Fruit fly (Drosophila melanogaster) whole organism, embryonic: ENCODE results near the gene CG13949.

Experiments used
- Bdp1 ChIP-seq: fragments of 200-800 bp; sonication (Bioruptor generic); optimal IDR thresholded peaks from 3 replicates; lab custom pipeline; 2016; ENCODE audit warnings: missing biosample characterization, missing genetic modification characterization
- BtbVII ChIP-seq: fragments of 200-800 bp; sonication (Bioruptor generic); optimal IDR thresholded peaks from 3 replicates; lab custom pipeline; 2017; ENCODE audit warnings: missing biosample characterization, mild to moderate bottlenecking, missing genetic modification characterization
- CG11504 ChIP-seq: fragments of 200-800 bp; sonication (Bioruptor generic); optimal IDR thresholded peaks from 3 replicates; lab custom pipeline; 2019; ENCODE audit warnings: missing biosample characterization, mild to moderate bottlenecking, missing genetic modification characterization, moderate library complexity
- CG12155 ChIP-seq: fragments of 200-800 bp; sonication (Bioruptor generic); optimal IDR thresholded peaks from 3 replicates; lab custom pipeline; 2016; ENCODE audit warnings: missing biosample characterization, missing genetic modification characterization
- CG13287 ChIP-seq: fragments of 200-800 bp; sonication (Bioruptor generic); IDR thresholded peaks from 2 replicates; pipeline ENCODE4 v1.3.6; 2022; ENCODE audit warnings: missing biosample characterization, missing genetic modification characterization; ENCODE audit not compliant: partially characterized antibody
- CG14710 ChIP-seq: fragments of 200-800 bp; sonication (Bioruptor generic); optimal IDR thresholded peaks from 3 replicates; lab custom pipeline; 2019; ENCODE audit warnings: missing biosample characterization, mild to moderate bottlenecking, missing genetic modification characterization, moderate library complexity
- CG15514 ChIP-seq: fragments of 200-800 bp; sonication (Bioruptor generic); optimal IDR thresholded peaks from 3 replicates; lab custom pipeline; 2017; ENCODE audit warnings: missing biosample characterization, missing genetic modification characterization, mild to moderate bottlenecking, moderate library complexity, missing genetic modification reagents
- CG17568 ChIP-seq: fragments of 200-800 bp; sonication (Bioruptor generic); optimal IDR thresholded peaks from 2 replicates; lab custom pipeline; 2018; ENCODE audit warnings: missing biosample characterization, mild to moderate bottlenecking, missing genetic modification characterization, moderate library complexity
- CG17829 ChIP-seq: fragments of 200-800 bp; optimal IDR thresholded peaks from 2 replicates; lab custom pipeline; 2019; ENCODE audit warnings: missing biosample characterization, mild to moderate bottlenecking, missing genetic modification characterization, moderate library complexity
- CG1832 ChIP-seq: fragments of 200-800 bp; sonication (Bioruptor generic); optimal IDR thresholded peaks from 2 replicates; lab custom pipeline; 2017; ENCODE audit warnings: missing biosample characterization, mild to moderate bottlenecking, missing genetic modification characterization, inconsistent platforms
- CG18619 ChIP-seq: fragments of 200-800 bp; sonication (Bioruptor generic); optimal IDR thresholded peaks from 3 replicates; lab custom pipeline; 2017; ENCODE audit warnings: missing biosample characterization, mild to moderate bottlenecking, missing genetic modification characterization
- CG30403 ChIP-seq: fragments of 200-800 bp; sonication (Bioruptor generic); optimal IDR thresholded peaks from 3 replicates; lab custom pipeline; 2016; ENCODE audit warnings: missing biosample characterization, missing genetic modification characterization
- CG3065 ChIP-seq: fragments of 200-800 bp; sonication (Bioruptor generic); optimal IDR thresholded peaks from 2 replicates; lab custom pipeline; 2016; ENCODE audit warnings: missing biosample characterization, missing genetic modification characterization
- CG33557 ChIP-seq: fragments of 200-800 bp; sonication (Bioruptor generic); optimal IDR thresholded peaks from 2 replicates; lab custom pipeline; 2019; ENCODE audit warnings: missing biosample characterization, mild to moderate bottlenecking, missing genetic modification characterization, moderate library complexity
- CG4282 ChIP-seq: fragments of 200-800 bp; sonication (Bioruptor generic); optimal IDR thresholded peaks from 2 replicates; lab custom pipeline; 2016; ENCODE audit warnings: missing biosample characterization, missing genetic modification characterization
- CG4360 ChIP-seq: fragments of 200-800 bp; sonication (Bioruptor generic); IDR thresholded peaks from 2 replicates; pipeline ENCODE4 v1.3.6; 2022; ENCODE audit warnings: missing biosample characterization, missing genetic modification characterization
- CG43689 ChIP-seq: fragments of 200-800 bp; sonication (Bioruptor generic); IDR thresholded peaks from 2 replicates; pipeline ENCODE4 v1.3.6; 2022; ENCODE audit warnings: missing biosample characterization, missing genetic modification characterization
- CG4424 ChIP-seq: fragments of 200-800 bp; sonication (Bioruptor generic); optimal IDR thresholded peaks from 3 replicates; lab custom pipeline; 2016; ENCODE audit warnings: missing biosample characterization, missing genetic modification characterization
- CG5953 ChIP-seq: fragments of 200-800 bp; sonication (Bioruptor generic); IDR thresholded peaks from 2 replicates; pipeline ENCODE4 v1.3.6; 2022; ENCODE audit warnings: missing biosample characterization, missing genetic modification characterization
- CG6272 ChIP-seq: fragments of 200-800 bp; sonication (Bioruptor generic); IDR thresholded peaks from 2 replicates; pipeline ENCODE4 v1.3.6; 2022; ENCODE audit warnings: missing biosample characterization, missing genetic modification characterization
- CG8281 ChIP-seq: fragments of 200-800 bp; sonication (Bioruptor generic); optimal IDR thresholded peaks from 2 replicates; lab custom pipeline; 2018; ENCODE audit warnings: missing biosample characterization, mild to moderate bottlenecking, missing genetic modification characterization, moderate library complexity
- CG8944 ChIP-seq: fragments of 200-800 bp; sonication (Bioruptor generic); optimal IDR thresholded peaks from 3 replicates; lab custom pipeline; 2016; ENCODE audit warnings: missing biosample characterization, missing genetic modification characterization
- CG9727 ChIP-seq: fragments of 200-800 bp; sonication (Bioruptor generic); optimal IDR thresholded peaks from 3 replicates; lab custom pipeline; 2017; ENCODE audit warnings: missing biosample characterization, mild to moderate bottlenecking, missing genetic modification characterization
- CkIIα-i1 ChIP-seq: fragments of 200-800 bp; sonication (Bioruptor generic); IDR thresholded peaks from 2 replicates; pipeline ENCODE4 v1.3.6; 2022; ENCODE audit warnings: missing biosample characterization, missing genetic modification characterization
- MTF-1 ChIP-seq: fragments of 200-800 bp; sonication (Bioruptor generic); optimal IDR thresholded peaks from 2 replicates; lab custom pipeline; 2018; ENCODE audit warnings: missing biosample characterization, mild to moderate bottlenecking, missing genetic modification characterization, borderline replicate concordance
- Mes4 ChIP-seq: fragments of 200-800 bp; sonication (Bioruptor generic); optimal IDR thresholded peaks from 2 replicates; lab custom pipeline; 2016; ENCODE audit warnings: missing biosample characterization, missing genetic modification characterization
- Sin3A ChIP-seq: fragments of >200 bp; optimal IDR thresholded peaks from 2 replicates; lab custom pipeline; 2018
- Six4 ChIP-seq: fragments of 200-800 bp; sonication (Bioruptor generic); optimal IDR thresholded peaks from 2 replicates; lab custom pipeline; 2016; ENCODE audit warnings: missing biosample characterization, missing genetic modification characterization
- Sry-β ChIP-seq: fragments of 200-800 bp; sonication (Bioruptor generic); optimal IDR thresholded peaks from 2 replicates; lab custom pipeline; 2018; ENCODE audit warnings: missing biosample characterization, mild to moderate bottlenecking, missing genetic modification characterization, moderate library complexity
- Taf1 ChIP-seq: fragments of 200-800 bp; sonication (Bioruptor generic); IDR thresholded peaks from 2 replicates; pipeline ENCODE4 v1.3.6; 2022; ENCODE audit warnings: missing biosample characterization, missing genetic modification characterization
- Usf ChIP-seq: fragments of 200-800 bp; sonication (Bioruptor generic); optimal IDR thresholded peaks from 2 replicates; lab custom pipeline; 2017; ENCODE audit warnings: missing genotype, missing biosample characterization, missing genetic modification characterization
- ac ChIP-seq: fragments of 200-800 bp; sonication (Bioruptor generic); optimal IDR thresholded peaks from 3 replicates; lab custom pipeline; 2017; ENCODE audit warnings: missing biosample characterization, mild to moderate bottlenecking, missing genetic modification characterization
- br ChIP-seq: fragments of >200 bp; optimal IDR thresholded peaks from 2 replicates; lab custom pipeline; 2017
- cg ChIP-seq: fragments of 200-800 bp; sonication (Bioruptor generic); optimal IDR thresholded peaks from 3 replicates; lab custom pipeline; 2019; ENCODE audit warnings: missing biosample characterization, mild to moderate bottlenecking, missing genetic modification characterization, moderate library complexity
- danr ChIP-seq: fragments of 200-800 bp; sonication (Bioruptor generic); IDR thresholded peaks from 2 replicates; pipeline ENCODE4 v1.3.6; 2022; ENCODE audit warnings: missing biosample characterization, missing genetic modification characterization
- ewg ChIP-seq: fragments of 200-800 bp; sonication (Bioruptor generic); optimal IDR thresholded peaks from 3 replicates; lab custom pipeline; 2017; ENCODE audit warnings: mild to moderate bottlenecking, missing biosample characterization, missing genetic modification reagents, missing genetic modification characterization
- gro ChIP-seq: fragments of 200-800 bp; sonication (Bioruptor generic); optimal IDR thresholded peaks from 2 replicates; lab custom pipeline; 2016; ENCODE audit warnings: missing biosample characterization, missing genetic modification characterization
- hkb ChIP-seq, 2 experiments: fragments of 200-800 bp in 1 of 2; fragments of >200 bp in 1 of 2; sonication (Bioruptor generic) in 1 of 2; IDR thresholded peaks in 1 of 2; optimal IDR thresholded peaks in 1 of 2; 2 replicates each; pipeline versions ENCODE4 v1.3.6 to Lab custom; 2017 to 2022; ENCODE audit warnings: missing biosample characterization in 1 of 2, missing genetic modification characterization in 1 of 2
- jigr1 ChIP-seq: fragments of 200-800 bp; sonication (Bioruptor generic); IDR thresholded peaks from 3 replicates; pipeline ENCODE4 v1.3.6; 2022; ENCODE audit warnings: missing biosample characterization, missing genetic modification characterization
- mirr ChIP-seq: fragments of 200-800 bp; sonication (Bioruptor generic); optimal IDR thresholded peaks from 3 replicates; lab custom pipeline; 2018; ENCODE audit warnings: missing biosample characterization, mild to moderate bottlenecking, missing genetic modification characterization
- nau ChIP-seq: fragments of 200-800 bp; sonication (Bioruptor generic); optimal IDR thresholded peaks from 3 replicates; lab custom pipeline; 2017; ENCODE audit warnings: missing biosample characterization, mild to moderate bottlenecking, missing genetic modification characterization, missing genetic modification reagents
- peb ChIP-seq: fragments of 200-800 bp; sonication (Bioruptor generic); IDR thresholded peaks from 2 replicates; pipeline ENCODE4 v1.3.6; 2022; ENCODE audit warnings: missing biosample characterization, missing genetic modification characterization
- psq ChIP-seq: fragments of 200-800 bp; sonication (Bioruptor generic); optimal IDR thresholded peaks from 2 replicates; lab custom pipeline; 2017; ENCODE audit warnings: missing biosample characterization, missing genetic modification characterization
- pzg ChIP-seq: fragments of 200-800 bp; sonication (Bioruptor generic); optimal IDR thresholded peaks from 3 replicates; lab custom pipeline; 2018; ENCODE audit warnings: missing biosample characterization, mild to moderate bottlenecking, missing genetic modification characterization, moderate library complexity
- slou ChIP-seq: fragments of 200-800 bp; sonication (Bioruptor generic); optimal IDR thresholded peaks from 3 replicates; lab custom pipeline; 2016; ENCODE audit warnings: missing biosample characterization, missing genetic modification characterization
- tgo ChIP-seq: fragments of 200-800 bp; sonication (Bioruptor generic); IDR thresholded peaks from 3 replicates; pipeline ENCODE4 v1.3.6; 2022; ENCODE audit warnings: missing biosample characterization, missing genetic modification characterization
- unc-4 ChIP-seq: fragments of 200-800 bp; sonication (Bioruptor generic); IDR thresholded peaks from 2 replicates; pipeline ENCODE4 v1.3.6; 2022; ENCODE audit warnings: missing biosample characterization, missing genetic modification characterization; ENCODE audit not compliant: partially characterized antibody
- usp ChIP-seq: fragments of >200 bp; optimal IDR thresholded peaks from 2 replicates; lab custom pipeline; 2017; ENCODE audit warnings: missing biosample characterization, missing genetic modification characterization
- vvl ChIP-seq: fragments of 200-800 bp; sonication (Bioruptor generic); IDR thresholded peaks from 2 replicates; pipeline ENCODE4 v1.3.6; 2022; ENCODE audit warnings: missing biosample characterization, missing genetic modification characterization
- wdn ChIP-seq: fragments of 200-800 bp; sonication (Bioruptor generic); IDR thresholded peaks from 2 replicates; pipeline ENCODE4 v1.3.6; 2022; ENCODE audit warnings: missing biosample characterization, missing genetic modification characterization
- zfh2 ChIP-seq: fragments of 200-800 bp; sonication (Bioruptor generic); optimal IDR thresholded peaks from 2 replicates; lab custom pipeline; 2016; ENCODE audit warnings: missing biosample characterization, missing genetic modification characterization

The CG13949 gene

DNA sequence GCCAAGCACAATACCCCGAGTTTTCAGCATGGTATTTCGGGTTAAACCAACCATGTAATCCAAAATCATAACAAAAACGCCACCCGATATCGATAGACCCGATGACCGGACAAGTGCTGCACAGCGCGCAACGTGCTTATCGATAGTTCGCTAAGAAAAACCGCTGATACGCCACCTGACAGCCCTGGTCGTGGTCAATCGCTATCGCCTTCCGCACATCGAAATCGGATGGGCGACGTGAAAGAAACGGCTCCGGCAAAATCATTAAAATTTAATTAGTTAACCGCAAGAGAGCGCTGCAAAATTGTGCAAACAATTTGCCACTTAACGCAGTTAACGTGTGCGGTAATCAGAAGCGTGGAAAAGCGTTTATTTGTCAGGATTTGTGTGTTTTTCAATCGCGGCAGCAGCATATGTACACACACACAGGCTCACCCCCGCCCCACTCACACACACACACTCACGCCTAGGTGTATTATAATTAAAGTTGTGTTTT, 29.3 kb upstream of the CG13949 start, which contains the start of the genes CG3862 and dock (continued):
- TF ChIP-seq nau (GFP tag; lab: Kevin White, UChicago) (no peak), CG4282 (GFP tag; lab: Kevin White, UChicago) (peak; percentile 34), CG3065 (peak; percentile 31), tgo (GFP tag; lab: Robert Waterston, UW) (no peak), usp (GFP tag; lab: Kevin White, UChicago) (no peak), pzg (peak; percentile 98), CG5953 (GFP tag; lab: Robert Waterston, UW) (no peak), Taf1 (no peak), Sry-β (peak; percentile 85), gro (GFP tag; lab: Kevin White, UChicago) (peak; percentile 77), CG17568 (GFP tag; lab: Kevin White, UChicago) (no peak), CG11504 (tag; lab: Kevin White, UChicago) (peak; percentile 40), CG43689 (GFP tag; lab: Robert Waterston, UW) (no peak), psq (GFP tag; lab: Kevin White, UChicago) (peak; percentile 25), CG8281 (tag; lab: Kevin White, UChicago) (no peak), vvl (GFP tag; lab: Robert Waterston, UW) (peak; percentile 40; the same call in 1 of the 2 replicates), CG9727 (GFP tag; lab: Kevin White, UChicago) (peak; percentile 51), jigr1 (GFP tag; lab: Robert Waterston, UW) (no peak), Mes4 (GFP tag; lab: Kevin White, UChicago) (peak; percentile 8), CG18619 (GFP tag; lab: Kevin White, UChicago) (peak; percentile 42), Sin3A (lab: Kevin White, UChicago) (peak; percentile 77), CkIIα-i1 (GFP tag; lab: Robert Waterston, UW) (no peak), danr (GFP tag; lab: Robert Waterston, UW) (no peak), zfh2 (GFP tag; lab: Kevin White, UChicago) (peak; percentile 77), CG1832 (GFP tag; lab: Kevin White, UChicago) (no peak), slou (GFP tag; lab: Kevin White, UChicago) (peak; percentile 6), Usf (GFP tag; lab: Kevin White, UChicago) (no peak), peb (GFP tag; lab: Robert Waterston, UW) (no peak), MTF-1 (GFP tag; lab: Kevin White, UChicago) (peak; percentile 29), mirr (GFP tag; lab: Kevin White, UChicago) (peak; percentile 43), CG6272 (GFP tag; lab: Robert Waterston, UW) (peak; percentile 63; the same call in 1 of the 2 replicates), CG15514 (peak; percentile 72), CG17829 (tag; lab: Kevin White, UChicago) (peak; percentile 50), br (lab: Kevin White, UChicago) (no peak), wdn (GFP tag; lab: Robert Waterston, UW) (no peak), CG12155 (GFP tag; lab: Kevin White, UChicago) (peak; percentile 47), CG4424 (peak; percentile 45), CG14710 (tag; lab: Kevin White, UChicago) (peak; percentile 70), Bdp1 (peak; percentile 45), hkb (optimal IDR thresholded peaks at IDR 0.05; lab: Kevin White, UChicago) (no peak), hkb (GFP tag; IDR thresholded peaks at IDR 0.05; lab: Robert Waterston, UW) (peak; percentile 36; the same call in 1 of the 2 replicates), CG8944 (GFP tag; lab: Kevin White, UChicago) (peak; percentile 22), CG33557 (GFP tag; lab: Kevin White, UChicago) (peak; percentile 34), cg (GFP tag; lab: Kevin White, UChicago) (peak; percentile 95), CG13287 (peak; percentile 96), CG4360 (GFP tag; lab: Robert Waterston, UW) (no peak; the same call in 1 of the 2 replicates), unc-4 (GFP tag; lab: Robert Waterston, UW) (peak; percentile 95), Six4 (GFP tag; lab: Kevin White, UChicago) (peak; percentile 17), CG30403 (GFP tag; lab: Kevin White, UChicago) (peak; percentile 41), BtbVII (GFP tag; lab: Kevin White, UChicago) (peak; percentile 67), ewg (GFP tag; lab: Kevin White, UChicago) (peak; percentile 23), ac (GFP tag; lab: Kevin White, UChicago) (no peak)
